Worm (Caenorhabditis elegans) whole organism, young adult: Measurements from ENCODE around the gene copb-2.

Experiments used
- B0019.2 ChIP-seq: fragments of 200-800 bp; sonication (Bioruptor generic); conservative IDR thresholded peaks from 2 replicates; pipeline ENCODE4 v1.3.6; 2022; ENCODE audit warnings: missing genetic modification reagents, missing genetic modification characterization, missing compliant biosample characterization
- B0336.3 ChIP-seq: fragments of 200-800 bp; sonication (Bioruptor generic); IDR thresholded peaks from 2 replicates; pipeline ENCODE4 v1.3.6; 2022; ENCODE audit warnings: missing genetic modification characterization, missing compliant biosample characterization
- D2030.7 ChIP-seq: fragments of 200-800 bp; sonication (Bioruptor generic); IDR thresholded peaks from 2 replicates; pipeline ENCODE4 v1.3.6; 2022; ENCODE audit warnings: missing genetic modification reagents, missing genetic modification characterization, missing compliant biosample characterization
- F22D6.2 ChIP-seq: sonication (generic microtip); optimal IDR thresholded peaks from 2 replicates; lab custom pipeline; 2016; ENCODE audit warnings: mild to moderate bottlenecking, missing genetic modification characterization, missing compliant biosample characterization
- F33H1.4 ChIP-seq: fragments of 200-800 bp; sonication (Bioruptor generic); IDR thresholded peaks from 2 replicates; pipeline ENCODE4 v1.3.6; 2022; ENCODE audit warnings: missing genetic modification reagents, missing genetic modification characterization, missing compliant biosample characterization
- F55B11.4 ChIP-seq: sonication (generic microtip); optimal IDR thresholded peaks from 2 replicates; lab custom pipeline; 2016; ENCODE audit warnings: missing compliant biosample characterization, missing genetic modification characterization, borderline replicate concordance; ENCODE audit not compliant: insufficient read depth
- F57C9.4 ChIP-seq: sonication (generic microtip); optimal IDR thresholded peaks from 2 replicates; lab custom pipeline; 2017; ENCODE audit warnings: mild to moderate bottlenecking, missing genetic modification characterization, missing compliant biosample characterization
- K12H6.12 ChIP-seq: fragments of 200-800 bp; sonication (Bioruptor generic); optimal IDR thresholded peaks from 2 replicates; lab custom pipeline; 2018; ENCODE audit warnings: mild to moderate bottlenecking, missing genetic modification characterization, missing compliant biosample characterization
- T26A5.8 ChIP-seq: sonication (generic microtip); optimal IDR thresholded peaks from 2 replicates; lab custom pipeline; 2016; ENCODE audit warnings: missing genetic modification characterization, missing compliant biosample characterization
- Y53F4B.3 ChIP-seq: fragments of 200-800 bp; sonication (Bioruptor generic); IDR thresholded peaks from 2 replicates; pipeline ENCODE4 v1.3.6; 2022; ENCODE audit warnings: missing genetic modification reagents, missing genetic modification characterization, missing compliant biosample characterization
- Y79H2A.3 ChIP-seq: fragments of 200-800 bp; sonication (Bioruptor generic); conservative IDR thresholded peaks from 2 replicates; pipeline ENCODE4 v1.3.6; 2022; ENCODE audit warnings: missing genetic modification reagents, missing genetic modification characterization, missing compliant biosample characterization
- Y95B8A.8 ChIP-seq: fragments of 200-800 bp; sonication (Bioruptor generic); IDR thresholded peaks from 2 replicates; pipeline ENCODE4 v1.3.6; 2022; ENCODE audit warnings: missing genetic modification reagents, missing genetic modification characterization, missing compliant biosample characterization
- attf-3 ChIP-seq: fragments of 200-800 bp; sonication (Bioruptor generic); conservative IDR thresholded peaks from 2 replicates; pipeline ENCODE4 v1.3.6; 2022; ENCODE audit warnings: missing genetic modification reagents, missing genetic modification characterization, missing compliant biosample characterization
- attf-6 ChIP-seq: fragments of 200-800 bp; sonication (Bioruptor generic); IDR thresholded peaks from 2 replicates; pipeline ENCODE4 v1.3.6; 2022; ENCODE audit warnings: missing genetic modification reagents, missing genetic modification characterization, missing compliant biosample characterization
- ccch-3 ChIP-seq: fragments of 200-800 bp; sonication (Bioruptor generic); optimal IDR thresholded peaks from 2 replicates; lab custom pipeline; 2018; ENCODE audit warnings: mild to moderate bottlenecking, missing genetic modification characterization, missing compliant biosample characterization
- ceh-79 ChIP-seq: sonication (generic microtip); optimal IDR thresholded peaks from 2 replicates; lab custom pipeline; 2017; ENCODE audit warnings: mild to moderate bottlenecking, missing genetic modification characterization, missing compliant biosample characterization
- ceh-91 ChIP-seq: fragments of 200-800 bp; sonication (Bioruptor generic); IDR thresholded peaks from 2 replicates; pipeline ENCODE4 v1.3.6; 2022; ENCODE audit warnings: missing genetic modification reagents, missing genetic modification characterization, missing compliant biosample characterization
- chd-7 ChIP-seq: sonication (generic microtip); optimal IDR thresholded peaks from 2 replicates; lab custom pipeline; 2016; ENCODE audit warnings: mild to moderate bottlenecking, missing genetic modification characterization, moderate library complexity, missing compliant biosample characterization
- dox-1 ChIP-seq: fragments of 200-800 bp; sonication (Bioruptor generic); IDR thresholded peaks from 2 replicates; pipeline ENCODE4 v1.3.6; 2022; ENCODE audit warnings: missing genetic modification reagents, missing genetic modification characterization, missing compliant biosample characterization
- dpff-1 ChIP-seq: sonication (generic microtip); optimal IDR thresholded peaks from 2 replicates; lab custom pipeline; 2017; ENCODE audit warnings: mild to moderate bottlenecking, missing genetic modification characterization, missing compliant biosample characterization
- efl-1 ChIP-seq: fragments of 150-350 bp; optimal IDR thresholded peaks from 2 replicates; lab custom pipeline; 2014; ENCODE audit warnings: missing biosample characterization, missing genetic modification reagents, missing genetic modification characterization
- fkh-3 ChIP-seq: sonication (generic microtip); optimal IDR thresholded peaks from 2 replicates; lab custom pipeline; 2016; ENCODE audit warnings: mild to moderate bottlenecking, missing genetic modification characterization, missing compliant biosample characterization
- hlh-26 ChIP-seq: fragments of 200-800 bp; sonication (Bioruptor generic); conservative IDR thresholded peaks from 2 replicates; pipeline ENCODE4 v1.3.6; 2022; ENCODE audit warnings: missing genetic modification reagents, missing genetic modification characterization, missing compliant biosample characterization
- hmg-1.2 ChIP-seq: fragments of 200-800 bp; sonication (Bioruptor generic); IDR thresholded peaks from 2 replicates; pipeline ENCODE4 v1.3.6; 2022; ENCODE audit warnings: missing genetic modification reagents, missing genetic modification characterization, missing compliant biosample characterization
- hrde-1 ChIP-seq: sonication (generic microtip); optimal IDR thresholded peaks from 2 replicates; lab custom pipeline; 2016; ENCODE audit warnings: missing genetic modification characterization, mild to moderate bottlenecking, missing compliant biosample characterization, moderate library complexity, missing genotype, missing genetic modification reagents, borderline replicate concordance
- lag-1 ChIP-seq: fragments of 200-800 bp; sonication (Bioruptor generic); IDR thresholded peaks from 2 replicates; pipeline ENCODE4 v1.3.6; 2022; ENCODE audit warnings: missing genetic modification reagents, missing genetic modification characterization, missing compliant biosample characterization
- let-607 ChIP-seq, 2 experiments: fragments of 200-800 bp in 1 of 2; sonication (Bioruptor generic) in 1 of 2; sonication (generic microtip) in 1 of 2; optimal IDR thresholded peaks; 2 replicates each; lab custom pipeline; 2016 to 2018; ENCODE audit warnings: mild to moderate bottlenecking in 2 of 2, missing compliant biosample characterization in 2 of 2, missing genetic modification characterization in 2 of 2, moderate library complexity in 2 of 2, missing genotype in 1 of 2
- lsy-27 ChIP-seq: sonication (generic microtip); optimal IDR thresholded peaks from 2 replicates; lab custom pipeline; 2017; ENCODE audit warnings: missing genetic modification characterization, mild to moderate bottlenecking, missing compliant biosample characterization, antibody characterized with exemption, missing genotype, borderline replicate concordance; ENCODE audit not compliant: insufficient read depth
- madf-10 ChIP-seq: sonication (generic microtip); optimal IDR thresholded peaks from 2 replicates; lab custom pipeline; 2016; ENCODE audit warnings: mild to moderate bottlenecking, missing genetic modification characterization, missing compliant biosample characterization
- madf-6 ChIP-seq: fragments of 200-800 bp; sonication (Bioruptor generic); IDR thresholded peaks from 2 replicates; pipeline ENCODE4 v1.3.6; 2022; ENCODE audit warnings: missing genetic modification reagents, missing genetic modification characterization, missing compliant biosample characterization
- mcd-1 ChIP-seq: fragments of 200-800 bp; sonication (Bioruptor generic); IDR thresholded peaks from 2 replicates; pipeline ENCODE4 v1.3.6; 2022; ENCODE audit warnings: missing genetic modification reagents, missing genetic modification characterization, missing compliant biosample characterization
- nfyb-1 ChIP-seq: fragments of 200-800 bp; sonication (Bioruptor generic); IDR thresholded peaks from 2 replicates; pipeline ENCODE4 v1.3.6; 2022; ENCODE audit warnings: missing genetic modification reagents, missing genetic modification characterization, missing compliant biosample characterization
- nhr-120 ChIP-seq: fragments of 200-800 bp; sonication (Bioruptor generic); IDR thresholded peaks from 2 replicates; pipeline ENCODE4 v1.3.6; 2022; ENCODE audit warnings: missing genetic modification characterization, missing compliant biosample characterization
- nhr-80 ChIP-seq: sonication (generic microtip); optimal IDR thresholded peaks from 2 replicates; lab custom pipeline; 2016; ENCODE audit warnings: missing genetic modification characterization, missing compliant biosample characterization
- pha-4 ChIP-seq: fragments of 150-350 bp; sonication (generic microtip); optimal IDR thresholded peaks from 2 replicates; lab custom pipeline; 2014; ENCODE audit warnings: missing biosample characterization, missing genetic modification reagents, missing genetic modification characterization
- rec-8 ChIP-seq, 2 experiments: sonication (generic microtip); optimal IDR thresholded peaks; 2 replicates each; lab custom pipeline; 2016; ENCODE audit warnings: mild to moderate bottlenecking in 2 of 2, missing genetic modification characterization in 2 of 2, missing genetic modification reagents in 2 of 2, missing genotype in 2 of 2, missing biosample characterization in 1 of 2, missing compliant biosample characterization in 1 of 2, moderate library complexity in 1 of 2
- snpc-1.1 ChIP-seq: sonication (generic microtip); optimal IDR thresholded peaks from 2 replicates; lab custom pipeline; 2017; ENCODE audit warnings: missing genetic modification characterization, mild to moderate bottlenecking, missing compliant biosample characterization, antibody characterized with exemption, moderate library complexity, missing genotype, missing genetic modification reagents; ENCODE audit not compliant: insufficient read depth
- snpc-3.4 ChIP-seq: sonication (generic microtip); optimal IDR thresholded peaks from 2 replicates; lab custom pipeline; 2017; ENCODE audit warnings: missing genetic modification characterization, mild to moderate bottlenecking, missing compliant biosample characterization, antibody characterized with exemption, moderate library complexity, missing genotype, missing genetic modification reagents
- snpc-4 ChIP-seq, 5 experiments: fragments of 150-350 bp in 1 of 5; sonication (generic microtip) in 4 of 5; optimal IDR thresholded peaks; 2 replicates each; lab custom pipeline; 2014 to 2018; ENCODE audit warnings: missing genetic modification characterization in 5 of 5, missing biosample characterization in 3 of 5, antibody characterized with exemption in 2 of 5, mild to moderate bottlenecking in 2 of 5, missing compliant biosample characterization in 2 of 5, missing genotype in 2 of 5, moderate library complexity in 2 of 5, missing genetic modification reagents in 1 of 5
- sptf-2 ChIP-seq: fragments of 200-800 bp; sonication (Bioruptor generic); optimal IDR thresholded peaks from 2 replicates; lab custom pipeline; 2018; ENCODE audit warnings: mild to moderate bottlenecking, missing genetic modification characterization, missing compliant biosample characterization
- tlf-1 ChIP-seq: fragments of 200-800 bp; sonication (Bioruptor generic); optimal IDR thresholded peaks from 2 replicates; lab custom pipeline; 2018; ENCODE audit warnings: mild to moderate bottlenecking, missing genetic modification characterization, missing compliant biosample characterization
- zim-3 ChIP-seq: sonication (generic microtip); optimal IDR thresholded peaks from 2 replicates; lab custom pipeline; 2017; ENCODE audit warnings: mild to moderate bottlenecking, missing genetic modification characterization, moderate library complexity, missing compliant biosample characterization
- ztf-26 ChIP-seq: sonication (generic microtip); optimal IDR thresholded peaks from 2 replicates; lab custom pipeline; 2017; ENCODE audit warnings: missing genetic modification characterization, missing compliant biosample characterization
- ztf-28 ChIP-seq: fragments of 200-800 bp; sonication (Bioruptor generic); IDR thresholded peaks from 2 replicates; pipeline ENCODE4 v1.3.6; 2022; ENCODE audit warnings: missing genetic modification reagents, missing genetic modification characterization, missing compliant biosample characterization
- ztf-3 ChIP-seq: fragments of 200-800 bp; sonication (Bioruptor generic); optimal IDR thresholded peaks from 2 replicates; lab custom pipeline; 2018; ENCODE audit warnings: mild to moderate bottlenecking, missing genetic modification characterization, missing compliant biosample characterization
- ztf-6 ChIP-seq: fragments of 200-800 bp; sonication (Bioruptor generic); IDR thresholded peaks from 2 replicates; pipeline ENCODE4 v1.3.6; 2022; ENCODE audit warnings: missing genetic modification reagents, missing genetic modification characterization, missing compliant biosample characterization

Gene copb-2

DNA sequence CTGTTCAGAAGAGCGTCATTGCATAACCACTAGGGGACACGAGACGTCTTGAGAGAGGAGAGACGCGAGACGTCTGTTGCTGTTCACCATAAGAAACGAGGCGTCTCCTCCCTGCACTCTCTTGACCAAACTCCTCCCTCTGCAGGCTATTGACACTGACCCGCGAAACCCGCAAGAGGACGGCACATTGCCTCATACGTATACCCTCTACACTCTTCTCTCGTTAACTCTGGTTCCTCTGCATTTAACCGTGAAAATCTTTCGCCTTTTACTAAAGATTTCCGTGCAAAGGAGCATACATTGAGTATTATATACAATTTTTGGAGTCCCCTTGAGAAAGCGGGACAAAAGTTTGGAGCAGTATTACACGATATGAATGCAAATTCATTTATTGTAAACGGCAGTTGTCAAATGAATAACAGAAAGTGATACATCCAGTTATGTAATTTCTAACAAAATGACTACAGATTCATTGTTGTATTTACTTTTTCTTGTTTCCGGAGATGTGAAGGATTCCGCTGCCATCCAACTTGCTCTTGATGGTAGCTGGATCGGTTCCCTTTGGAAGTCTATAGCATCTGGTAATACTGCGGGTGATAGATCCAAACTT, 15.0 kb upstream of the copb-2 start (continued):
- TF ChIP-seq F57C9.4 = no peak
- peak; percentile 92 for TF ChIP-seq hmg-1.2 (GFP tag; lab: Robert Waterston, UW)
- peak; percentile 95 for TF ChIP-seq B0336.3 (GFP tag; lab: Robert Waterston, UW)
- TF ChIP-seq D2030.7 (GFP tag; lab: Robert Waterston, UW) = peak; percentile 96
- TF ChIP-seq K12H6.12 (tag; lab: Kevin White, UChicago) = peak; percentile 83
- no peak for TF ChIP-seq ccch-3 (GFP tag; lab: Kevin White, UChicago)
- peak; percentile 94 for TF ChIP-seq nfyb-1
- TF ChIP-seq ztf-6 (GFP tag; lab: Robert Waterston, UW) = 0 out of 2 replicates have a peak, but pooled peaks have one; percentile 20
- no peak for TF ChIP-seq F55B11.4 (tag; lab: Kevin White, UChicago)
- TF ChIP-seq pha-4 (tag; lab: Kevin White, UChicago) = no peak
- peak; percentile 95 for TF ChIP-seq snpc-3.4
- TF ChIP-seq Y79H2A.3 (GFP tag; lab: Robert Waterston, UW) = peak; percentile 37; the same call in 1 of the 2 replicates
- peak in 1 of 2 experiments; percentile 66 for TF ChIP-seq let-607 (tag; optimal IDR thresholded peaks at IDR 0.05; lab: Kevin White, UChicago)
- 0 out of 2 replicates have a peak, but pooled peaks have one; percentile 66 for TF ChIP-seq ztf-28 (GFP tag; lab: Robert Waterston, UW)
- TF ChIP-seq hlh-26 (GFP tag; lab: Robert Waterston, UW) = no peak
- TF ChIP-seq ztf-3 (GFP tag; lab: Kevin White, UChicago) = peak; percentile 80
- TF ChIP-seq zim-3 (tag; lab: Kevin White, UChicago) = no peak
- peak; percentile 61 for TF ChIP-seq sptf-2 (GFP tag; lab: Kevin White, UChicago)
- TF ChIP-seq snpc-4 (GFP tag; optimal IDR thresholded peaks at IDR 0.05; lab: Kevin White, UChicago) = peak; percentile 98
- peak; percentile 99 for TF ChIP-seq snpc-4 (tag; optimal IDR thresholded peaks at IDR 0.05; lab: Kevin White, UChicago)
- no peak for TF ChIP-seq fkh-3
- TF ChIP-seq tlf-1 = peak; percentile 81
- no peak for TF ChIP-seq nhr-120 (GFP tag; lab: Robert Waterston, UW)
- no peak for TF ChIP-seq lsy-27 (tag; lab: Kevin White, UChicago)
- peak; percentile 75; the same call in 1 of the 2 replicates for TF ChIP-seq Y95B8A.8 (GFP tag; lab: Robert Waterston, UW)
- TF ChIP-seq F22D6.2 (tag; lab: Kevin White, UChicago) = peak; percentile 43
- peak; percentile 53 for TF ChIP-seq ceh-91
- TF ChIP-seq attf-6 (GFP tag; lab: Robert Waterston, UW) = peak; percentile 91
- TF ChIP-seq snpc-1.1 (tag; lab: Kevin White, UChicago) = peak; percentile 97
- TF ChIP-seq T26A5.8 (tag; lab: Kevin White, UChicago) = no peak
- peak; percentile 63 for TF ChIP-seq ztf-26 (tag; lab: Kevin White, UChicago)
- TF ChIP-seq chd-7 (tag; lab: Kevin White, UChicago) = peak; percentile 62
- peak; percentile 96 for TF ChIP-seq dox-1 (GFP tag; lab: Robert Waterston, UW)
- peak; percentile 85 for TF ChIP-seq nhr-80
- no peak for TF ChIP-seq ceh-79 (tag; lab: Kevin White, UChicago)
- peak; percentile 47 for TF ChIP-seq efl-1 (GFP tag; lab: Kevin White, UChicago)
- peak; percentile 90 for TF ChIP-seq mcd-1 (GFP tag; lab: Robert Waterston, UW)
- peak; percentile 31 for TF ChIP-seq hrde-1 (tag; lab: Kevin White, UChicago)
- peak; percentile 56; the same call in 1 of the 2 replicates for TF ChIP-seq B0019.2 (GFP tag; lab: Robert Waterston, UW)
- TF ChIP-seq rec-8 (tag; optimal IDR thresholded peaks at IDR 0.05; lab: Kevin White, UChicago) = no peak
- peak; percentile 84 for TF ChIP-seq madf-10 (tag; lab: Kevin White, UChicago)
- TF ChIP-seq attf-3 (GFP tag; lab: Robert Waterston, UW) = peak; percentile 77
- peak; percentile 79 for TF ChIP-seq madf-6
- no peak for TF ChIP-seq lag-1 (GFP tag; lab: Robert Waterston, UW)
- TF ChIP-seq dpff-1 (tag; lab: Kevin White, UChicago) = peak; percentile 22
- TF ChIP-seq Y53F4B.3 (GFP tag; lab: Robert Waterston, UW) = peak; percentile 74; the same call in 1 of the 2 replicates
- peak; percentile 71 for TF ChIP-seq F33H1.4 (GFP tag; lab: Robert Waterston, UW)
